Worm (Caenorhabditis elegans): ENCODE measurements around the gene Y54G2A.13.

The Y54G2A.13 gene

DNA sequence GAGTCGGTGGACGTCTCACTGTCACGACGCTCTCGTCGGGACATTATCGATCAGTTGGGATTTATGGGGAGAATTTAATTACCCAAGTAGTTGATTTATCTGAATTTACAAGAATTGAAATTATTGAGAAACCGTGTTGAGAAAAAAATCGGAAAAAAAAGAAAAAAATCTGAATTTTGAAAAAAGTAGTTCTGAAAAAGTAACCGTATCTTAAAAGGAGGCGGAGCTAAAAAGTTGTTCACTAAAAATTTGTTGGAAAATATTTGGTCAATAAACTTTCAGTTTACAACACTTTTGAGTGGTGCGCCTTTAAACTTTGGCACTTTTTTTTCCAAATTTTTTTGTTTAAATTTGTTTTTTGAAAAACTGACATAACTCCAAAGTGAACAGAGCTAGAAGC, 47.8 kb downstream of the Y54G2A.13 start, which contains the start of gene Y54G2A.11:
TSS of gene Y54G2A.11 (minus strand) at position 101 of the 400 bp plus-strand sequence.
- TF ChIP-seq W03F9.2 (tag; optimal IDR thresholded peaks at IDR 0.05) (no peak), dao-5 (tag; optimal IDR thresholded peaks at IDR 0.05) (no peak), him-1 (tag; optimal IDR thresholded peaks at IDR 0.05) (no peak)

DNA sequence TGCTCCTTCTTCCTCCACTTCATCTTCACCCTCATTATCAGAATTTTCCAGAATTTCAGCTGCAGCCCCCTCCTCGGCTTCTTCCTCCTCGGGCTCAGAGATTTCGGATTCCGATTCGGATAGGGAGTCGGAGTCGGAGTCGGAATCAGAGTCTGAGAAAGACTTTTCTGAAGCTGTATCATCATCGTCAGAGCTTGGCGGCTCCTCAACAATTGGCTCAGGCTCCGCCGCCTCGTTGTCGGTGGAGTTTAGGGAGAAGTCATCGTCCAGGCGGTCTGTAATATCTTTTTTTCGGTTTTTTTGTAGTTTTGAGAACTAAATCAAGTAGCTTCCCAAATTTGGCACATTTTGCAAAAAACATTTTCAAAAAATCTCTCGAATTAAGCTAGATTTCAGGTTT, 48.7 kb downstream of the Y54G2A.13 start:
- TF ChIP-seq W03F9.2 (tag; optimal IDR thresholded peaks at IDR 0.05): no peak
- TF ChIP-seq him-1 (tag; optimal IDR thresholded peaks at IDR 0.05): no peak
- TF ChIP-seq dao-5 (tag; optimal IDR thresholded peaks at IDR 0.05): no peak

ce11 chrIV:2770067-2770466, 49.5 kb downstream of the Y54G2A.13 start:
- TF ChIP-seq W03F9.2 (tag; optimal IDR thresholded peaks at IDR 0.05) (no peak), him-1 (tag; optimal IDR thresholded peaks at IDR 0.05) (no peak), dao-5 (tag; optimal IDR thresholded peaks at IDR 0.05) (no peak)

DNA sequence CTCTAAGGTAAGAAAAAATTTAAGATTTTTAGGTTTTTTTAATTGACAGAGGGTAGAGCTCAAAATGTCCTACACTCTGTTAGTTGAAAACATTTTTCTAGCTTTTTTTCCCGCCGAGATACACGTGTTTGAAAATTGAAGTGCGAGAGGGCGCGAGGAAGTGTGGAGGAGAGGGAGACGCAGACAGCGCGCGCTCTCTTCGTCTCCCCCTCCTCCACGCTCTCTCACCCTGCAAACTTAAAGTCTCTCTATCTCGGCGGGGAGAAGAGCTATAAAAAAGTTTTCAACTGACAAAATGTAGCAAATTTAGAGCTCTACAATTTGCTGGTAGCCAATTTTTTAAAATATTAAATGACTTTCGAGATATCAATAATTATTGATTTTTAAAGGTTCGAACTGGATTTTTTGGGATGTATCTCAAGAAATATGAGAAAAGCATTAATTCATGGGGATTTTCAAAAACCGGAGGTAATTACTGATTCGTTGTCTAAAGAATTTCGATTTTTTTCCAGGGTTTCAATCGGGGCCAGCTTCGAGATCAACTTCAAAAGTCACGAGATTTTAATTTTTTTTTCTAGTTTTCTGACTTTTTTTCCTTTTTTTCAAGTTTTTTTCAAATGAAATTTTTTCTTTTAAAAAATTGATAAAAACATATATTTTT, 54.4 kb downstream of the Y54G2A.13 start:
- TF ChIP-seq W03F9.2 (tag; optimal IDR thresholded peaks at IDR 0.05) (no peak), dao-5 (tag; optimal IDR thresholded peaks at IDR 0.05) (no peak), him-1 (tag; optimal IDR thresholded peaks at IDR 0.05) (no peak)

All from whole organism, L4/young adult.